Worm (Caenorhabditis elegans): Measurements from ENCODE around the gene C29F4.3.

Gene C29F4.3

ce11 chrIV:11183991-11184390 lies 39.8 kb downstream of the C29F4.3 start, which contains the start of gene nuaf-3:
TSS of gene nuaf-3 (plus strand) at chrIV:11184291.
- no peak for TF ChIP-seq pha-4 (tag; optimal IDR thresholded peaks at IDR 0.05)
- TF ChIP-seq fkh-6 (tag; optimal IDR thresholded peaks at IDR 0.05), result no peak
- TF ChIP-seq unc-55 (GFP tag; optimal IDR thresholded peaks at IDR 0.05), result no peak
- TF ChIP-seq nhr-11 (tag; optimal IDR thresholded peaks at IDR 0.05), result no peak
- TF ChIP-seq ceh-34 (tag; optimal IDR thresholded peaks at IDR 0.05), result no peak
- no peak for TF ChIP-seq tbx-2 (tag; optimal IDR thresholded peaks at IDR 0.05)
- TF ChIP-seq gmeb-2 (tag; optimal IDR thresholded peaks at IDR 0.05), result no peak
- TF ChIP-seq pax-1 (tag; optimal IDR thresholded peaks at IDR 0.05), result no peak
- no peak for TF ChIP-seq elt-4 (tag; optimal IDR thresholded peaks at IDR 0.05)
- no peak for TF ChIP-seq ceh-45 (GFP tag; IDR thresholded peaks at IDR 0.05)
- no peak for TF ChIP-seq hlh-6 (tag; optimal IDR thresholded peaks at IDR 0.05)
- TF ChIP-seq ceh-48 (tag; optimal IDR thresholded peaks at IDR 0.05), result no peak
- TF ChIP-seq C08G9.2 (tag; optimal IDR thresholded peaks at IDR 0.05), result no peak

ce11 chrIV:11183013-11183412 lies 40.8 kb downstream of the C29F4.3 start, which contains the start of gene prx-14:
TSS of gene prx-14 (plus strand) at chrIV:11183132.
- TF ChIP-seq elt-2 (tag; optimal IDR thresholded peaks at IDR 0.05) (peak; percentile 33), pha-2 (tag; optimal IDR thresholded peaks at IDR 0.05) (no peak)

- no peak for TF ChIP-seq ref-2 (tag; optimal IDR thresholded peaks at IDR 0.05)
- TF ChIP-seq hlh-30 (tag; optimal IDR thresholded peaks at IDR 0.05; ENCODE audit: insufficient read depth), result no peak
- TF ChIP-seq hlh-13 (GFP tag; optimal IDR thresholded peaks at IDR 0.05), result no peak
- TF ChIP-seq ceh-22 (tag; optimal IDR thresholded peaks at IDR 0.05), result no peak
- no peak for TF ChIP-seq fkh-6 (tag; optimal IDR thresholded peaks at IDR 0.05)
- TF ChIP-seq ceh-48 (tag; optimal IDR thresholded peaks at IDR 0.05), result no peak
- TF ChIP-seq odd-2 (tag; optimal IDR thresholded peaks at IDR 0.05), result no peak
- TF ChIP-seq pha-2 (tag; optimal IDR thresholded peaks at IDR 0.05), result no peak
- no peak for TF ChIP-seq ceh-19 (GFP tag; optimal IDR thresholded peaks at IDR 0.05)
- TF ChIP-seq ceh-31 (tag; optimal IDR thresholded peaks at IDR 0.05), result no peak
- TF ChIP-seq Y22D7AL.16 (tag; optimal IDR thresholded peaks at IDR 0.05), result no peak
- TF ChIP-seq hlh-15 (tag; optimal IDR thresholded peaks at IDR 0.05), result no peak
- no peak for TF ChIP-seq ceh-24 (tag; optimal IDR thresholded peaks at IDR 0.05)
Observed at ce11 chrIV:11180077-11180476, 43.7 kb downstream of the C29F4.3 start.

ce11 chrIV:11179123-11179740 lies 44.5 kb downstream of the C29F4.3 start, which contains the start of gene cpt-2:
TSS of gene cpt-2 (plus strand) at chrIV:11179645.
- TF ChIP-seq ahr-1 (tag; optimal IDR thresholded peaks at IDR 0.05), result peak; percentile 13
- TF ChIP-seq nfya-1 (tag; optimal IDR thresholded peaks at IDR 0.05), result peak; percentile 53
- TF ChIP-seq ref-2 (tag; optimal IDR thresholded peaks at IDR 0.05), result peak; percentile 18
- TF ChIP-seq rnt-1 (tag; optimal IDR thresholded peaks at IDR 0.05), result peak; percentile 15
- TF ChIP-seq ceh-31 (tag; optimal IDR thresholded peaks at IDR 0.05), result peak; percentile 73
- peak; percentile 25 for TF ChIP-seq zip-5 (tag; optimal IDR thresholded peaks at IDR 0.05)
- peak; percentile 44 for TF ChIP-seq lim-6 (tag; optimal IDR thresholded peaks at IDR 0.05)
- TF ChIP-seq ceh-18 (tag; optimal IDR thresholded peaks at IDR 0.05), result peak; percentile 27
- peak; percentile 57 for TF ChIP-seq tbx-2 (tag; optimal IDR thresholded peaks at IDR 0.05)
- TF ChIP-seq C08G9.2 (tag; optimal IDR thresholded peaks at IDR 0.05), result peak; percentile 47
- TF ChIP-seq F13H6.1 (tag; optimal IDR thresholded peaks at IDR 0.05), result peak; percentile 29
- TF ChIP-seq ceh-14 (tag; optimal IDR thresholded peaks at IDR 0.05), result peak; percentile 49
- TF ChIP-seq ceh-2 (tag; optimal IDR thresholded peaks at IDR 0.05), result peak; percentile 18
- peak; percentile 43 for TF ChIP-seq elt-2 (tag; optimal IDR thresholded peaks at IDR 0.05)
- peak; percentile 54 for TF ChIP-seq unc-42 (tag; optimal IDR thresholded peaks at IDR 0.05)

- TF ChIP-seq pha-4 (tag; optimal IDR thresholded peaks at IDR 0.05) (no peak), K09A11.1 (tag; optimal IDR thresholded peaks at IDR 0.05; ENCODE audit: insufficient read depth) (no peak), zip-5 (tag; optimal IDR thresholded peaks at IDR 0.05) (no peak), ttx-3 (tag; optimal IDR thresholded peaks at IDR 0.05) (no peak), ceh-30 (tag; optimal IDR thresholded peaks at IDR 0.05) (no peak), sox-2 (GFP tag; IDR thresholded peaks at IDR 0.05) (no peak)
Observed at ce11 chrIV:11178495-11178894, 45.3 kb downstream of the C29F4.3 start, which contains the start of gene C08F8.9. TSS of gene C08F8.9 (minus strand) at chrIV:11178595.

Measured in whole organism, late embryonic.